Fruit fly (Drosophila melanogaster) whole organism, embryonic: ENCODE results near the gene smg.

Experiments
- Abd-B ChIP-seq: fragments of 200-800 bp; sonication (Bioruptor generic); optimal IDR thresholded peaks from 2 replicates; lab custom pipeline; 2018; ENCODE audit warnings: missing biosample characterization, mild to moderate bottlenecking, missing genetic modification characterization, moderate library complexity
- Adf1 ChIP-seq: fragments of 200-800 bp; sonication (Bioruptor generic); IDR thresholded peaks from 2 replicates; pipeline ENCODE4 v1.3.6; 2022; ENCODE audit warnings: missing biosample characterization, missing genetic modification characterization
- Atf6 ChIP-seq: fragments of 200-800 bp; sonication (Bioruptor generic); IDR thresholded peaks from 2 replicates; pipeline ENCODE4 v1.3.6; 2022; ENCODE audit warnings: missing biosample characterization, missing genetic modification characterization
- CG10209 ChIP-seq: fragments of 200-800 bp; sonication (Bioruptor generic); optimal IDR thresholded peaks from 3 replicates; lab custom pipeline; 2017; ENCODE audit warnings: missing biosample characterization, mild to moderate bottlenecking, missing genetic modification characterization, missing genetic modification reagents
- CG11695 ChIP-seq: fragments of 200-800 bp; sonication (Bioruptor generic); IDR thresholded peaks from 3 replicates; pipeline ENCODE4 v1.3.6; 2022; ENCODE audit warnings: missing biosample characterization, missing genetic modification characterization
- CG13123 ChIP-seq: fragments of 200-800 bp; sonication (Bioruptor generic); optimal IDR thresholded peaks from 2 replicates; lab custom pipeline; 2016; ENCODE audit warnings: missing biosample characterization, missing genetic modification characterization
- CG13894 ChIP-seq: fragments of 200-800 bp; sonication (Bioruptor generic); optimal IDR thresholded peaks from 3 replicates; lab custom pipeline; 2018; ENCODE audit warnings: missing biosample characterization, mild to moderate bottlenecking, missing genetic modification characterization, moderate library complexity
- CG14965 ChIP-seq: fragments of 200-800 bp; sonication (Bioruptor generic); optimal IDR thresholded peaks from 2 replicates; lab custom pipeline; 2016; ENCODE audit warnings: missing biosample characterization, missing genetic modification characterization, borderline replicate concordance
- CG15269 ChIP-seq: fragments of 200-800 bp; sonication (Bioruptor generic); optimal IDR thresholded peaks from 2 replicates; lab custom pipeline; 2018; ENCODE audit warnings: missing biosample characterization, mild to moderate bottlenecking, missing genetic modification characterization, moderate library complexity
- CG16863 ChIP-seq: fragments of 200-800 bp; sonication (Bioruptor generic); optimal IDR thresholded peaks from 3 replicates; lab custom pipeline; 2016; ENCODE audit warnings: missing biosample characterization, missing genetic modification characterization
- CG17328 ChIP-seq: fragments of 200-800 bp; sonication (Bioruptor generic); IDR thresholded peaks from 2 replicates; pipeline ENCODE4 v1.3.6; 2022; ENCODE audit warnings: missing biosample characterization, missing genetic modification characterization
- CG17568 ChIP-seq: fragments of 200-800 bp; sonication (Bioruptor generic); optimal IDR thresholded peaks from 2 replicates; lab custom pipeline; 2018; ENCODE audit warnings: missing biosample characterization, mild to moderate bottlenecking, missing genetic modification characterization, moderate library complexity
- CG17612 ChIP-seq: fragments of 200-800 bp; sonication (Bioruptor generic); IDR thresholded peaks from 2 replicates; pipeline ENCODE4 v1.3.6; 2022; ENCODE audit warnings: missing biosample characterization, missing genetic modification characterization
- CG2889 ChIP-seq: fragments of 200-800 bp; sonication (Bioruptor generic); IDR thresholded peaks from 3 replicates; pipeline ENCODE4 v1.3.6; 2022; ENCODE audit warnings: missing biosample characterization, missing genetic modification characterization
- CG30020 ChIP-seq: fragments of 200-800 bp; optimal IDR thresholded peaks from 2 replicates; lab custom pipeline; 2019; ENCODE audit warnings: missing biosample characterization, mild to moderate bottlenecking, missing genetic modification characterization, moderate library complexity
- CG30403 ChIP-seq: fragments of 200-800 bp; sonication (Bioruptor generic); optimal IDR thresholded peaks from 3 replicates; lab custom pipeline; 2016; ENCODE audit warnings: missing biosample characterization, missing genetic modification characterization
- CG4282 ChIP-seq: fragments of 200-800 bp; sonication (Bioruptor generic); optimal IDR thresholded peaks from 2 replicates; lab custom pipeline; 2016; ENCODE audit warnings: missing biosample characterization, missing genetic modification characterization
- CG4730 ChIP-seq: fragments of 200-800 bp; sonication (Bioruptor generic); IDR thresholded peaks from 2 replicates; pipeline ENCODE4 v1.3.6; 2022; ENCODE audit warnings: missing biosample characterization, missing genetic modification characterization
- CG5180 ChIP-seq: fragments of 200-800 bp; sonication (Bioruptor generic); optimal IDR thresholded peaks from 3 replicates; lab custom pipeline; 2017; ENCODE audit warnings: missing biosample characterization, missing genetic modification characterization, mild to moderate bottlenecking, moderate library complexity, missing genetic modification reagents
- CG6654 ChIP-seq: fragments of 200-800 bp; sonication (Bioruptor generic); optimal IDR thresholded peaks from 2 replicates; lab custom pipeline; 2017; ENCODE audit warnings: missing biosample characterization, mild to moderate bottlenecking, missing genetic modification characterization
- CG7963 ChIP-seq: fragments of 200-800 bp; sonication (Bioruptor generic); IDR thresholded peaks from 3 replicates; pipeline ENCODE4 v1.3.6; 2022; ENCODE audit warnings: missing biosample characterization, missing genetic modification characterization; ENCODE audit not compliant: partially characterized antibody
- CG8388 ChIP-seq: fragments of 200-800 bp; sonication (Bioruptor generic); optimal IDR thresholded peaks from 2 replicates; lab custom pipeline; 2019; ENCODE audit warnings: missing biosample characterization, mild to moderate bottlenecking, missing genetic modification characterization, moderate library complexity
- CG9932 ChIP-seq: fragments of 200-800 bp; sonication (Bioruptor generic); IDR thresholded peaks from 2 replicates; pipeline ENCODE4 v1.3.6; 2022; ENCODE audit warnings: missing biosample characterization, missing genetic modification characterization
- CTCF ChIP-seq: fragments of 200-800 bp; sonication (Bioruptor generic); optimal IDR thresholded peaks from 2 replicates; lab custom pipeline; 2017; ENCODE audit warnings: missing biosample characterization, mild to moderate bottlenecking, missing genetic modification characterization, moderate library complexity
- D19B ChIP-seq: fragments of 200-800 bp; sonication (Bioruptor generic); optimal IDR thresholded peaks from 2 replicates; lab custom pipeline; 2017; ENCODE audit warnings: missing biosample characterization, mild to moderate bottlenecking, missing genetic modification characterization
- Doc2 ChIP-seq: fragments of 200-800 bp; sonication (Bioruptor generic); IDR thresholded peaks from 2 replicates; pipeline ENCODE4 v1.3.6; 2022; ENCODE audit warnings: missing biosample characterization, missing genetic modification characterization
- Gug ChIP-seq: fragments of 200-800 bp; sonication (Bioruptor generic); IDR thresholded peaks from 4 replicates; pipeline ENCODE4 v1.3.6; 2022; ENCODE audit warnings: missing biosample characterization, missing genetic modification characterization
- H15 ChIP-seq: fragments of 200-800 bp; sonication (Bioruptor generic); IDR thresholded peaks from 3 replicates; pipeline ENCODE4 v1.3.6; 2022; ENCODE audit warnings: missing biosample characterization, missing genetic modification characterization
- Hr78 ChIP-seq, 2 experiments: fragments of 200-800 bp in 1 of 2; fragments of >200 bp in 1 of 2; sonication (Bioruptor generic) in 1 of 2; optimal IDR thresholded peaks; 2 replicates each; lab custom pipeline; 2017 to 2019; ENCODE audit warnings: missing biosample characterization in 2 of 2, missing genetic modification characterization in 2 of 2, mild to moderate bottlenecking in 1 of 2, moderate library complexity in 1 of 2
- Jarid2 ChIP-seq: fragments of 200-800 bp; sonication (Bioruptor generic); optimal IDR thresholded peaks from 3 replicates; lab custom pipeline; 2017; ENCODE audit warnings: mild to moderate bottlenecking, missing biosample characterization, missing genetic modification reagents, missing genetic modification characterization
- Myb ChIP-seq: fragments of 200-800 bp; sonication (Bioruptor generic); optimal IDR thresholded peaks from 2 replicates; lab custom pipeline; 2016; ENCODE audit warnings: missing biosample characterization, missing genetic modification characterization
- Pdp1 ChIP-seq, 2 experiments: fragments of 200-800 bp; sonication (Bioruptor generic); optimal IDR thresholded peaks; 3 replicates each; lab custom pipeline; 2016; ENCODE audit warnings: missing biosample characterization in 2 of 2, missing genetic modification characterization in 2 of 2, mild to moderate bottlenecking in 1 of 2, moderate library complexity in 1 of 2
- Rfx ChIP-seq: fragments of 200-800 bp; sonication (Bioruptor generic); IDR thresholded peaks from 2 replicates; pipeline ENCODE4 v1.3.6; 2022; ENCODE audit warnings: missing biosample characterization, missing genetic modification characterization
- Tbp ChIP-seq: fragments of >200 bp; optimal IDR thresholded peaks from 2 replicates; lab custom pipeline; 2018; ENCODE audit warnings: missing biosample characterization, missing genetic modification characterization
- ac ChIP-seq: fragments of 200-800 bp; sonication (Bioruptor generic); optimal IDR thresholded peaks from 3 replicates; lab custom pipeline; 2017; ENCODE audit warnings: missing biosample characterization, mild to moderate bottlenecking, missing genetic modification characterization
- en ChIP-seq: fragments of 200-800 bp; sonication (Bioruptor generic); optimal IDR thresholded peaks from 2 replicates; lab custom pipeline; 2016; ENCODE audit warnings: missing biosample characterization, missing genetic modification characterization
- eve ChIP-seq, 2 experiments: fragments of >200 bp; optimal IDR thresholded peaks; 2 replicates each; lab custom pipeline; 2017; ENCODE audit warnings: missing biosample characterization in 2 of 2, missing genetic modification characterization in 2 of 2
- gfzf ChIP-seq: fragments of 200-800 bp; sonication (Bioruptor generic); optimal IDR thresholded peaks from 2 replicates; lab custom pipeline; 2016; ENCODE audit warnings: missing biosample characterization, mild to moderate bottlenecking, missing genetic modification characterization, moderate library complexity
- gsb ChIP-seq: fragments of 200-800 bp; sonication (Bioruptor generic); IDR thresholded peaks from 2 replicates; pipeline ENCODE4 v1.3.6; 2022; ENCODE audit warnings: missing biosample characterization, missing genetic modification characterization
- hth ChIP-seq: fragments of >200 bp; optimal IDR thresholded peaks from 2 replicates; lab custom pipeline; 2017; ENCODE audit warnings: inconsistent platforms
- knrl ChIP-seq: fragments of 200-800 bp; sonication (Bioruptor generic); IDR thresholded peaks from 3 replicates; pipeline ENCODE4 v1.3.6; 2022; ENCODE audit warnings: missing biosample characterization, missing genetic modification characterization; ENCODE audit not compliant: partially characterized antibody
- lola ChIP-seq, 3 experiments: fragments of >200 bp in 2 of 3; fragments of 200-800 bp in 1 of 3; sonication (Bioruptor generic) in 1 of 3; optimal IDR thresholded peaks; 2 replicates each; lab custom pipeline; 2017 to 2019; ENCODE audit warnings: missing biosample characterization in 3 of 3, missing genetic modification characterization in 3 of 3, mild to moderate bottlenecking in 1 of 3, moderate library complexity in 1 of 3
- lov ChIP-seq, 2 experiments: fragments of 200-800 bp in 1 of 2; fragments of >200 bp in 1 of 2; sonication (Bioruptor generic) in 1 of 2; IDR thresholded peaks in 1 of 2; optimal IDR thresholded peaks in 1 of 2; 2 replicates in 1 of 2; 3 replicates in 1 of 2; pipeline versions ENCODE4 v1.3.6 to Lab custom; 2017 to 2022; ENCODE audit warnings: missing biosample characterization in 1 of 2, missing genetic modification characterization in 1 of 2
- mld ChIP-seq: fragments of 200-800 bp; sonication (Bioruptor generic); IDR thresholded peaks from 3 replicates; pipeline ENCODE4 v1.3.6; 2022; ENCODE audit warnings: missing biosample characterization, missing genetic modification characterization; ENCODE audit not compliant: partially characterized antibody
- nom ChIP-seq: fragments of 200-800 bp; sonication (Bioruptor generic); optimal IDR thresholded peaks from 2 replicates; lab custom pipeline; 2017; ENCODE audit warnings: missing biosample characterization, missing genetic modification characterization, mild to moderate bottlenecking, moderate library complexity, missing genetic modification reagents
- pnt ChIP-seq: fragments of 200-800 bp; sonication (Bioruptor generic); optimal IDR thresholded peaks from 3 replicates; lab custom pipeline; 2016; ENCODE audit warnings: missing biosample characterization, missing genetic modification characterization
- seq ChIP-seq: fragments of 200-800 bp; sonication (Bioruptor generic); IDR thresholded peaks from 2 replicates; pipeline ENCODE4 v1.3.6; 2022; ENCODE audit warnings: missing biosample characterization, missing genetic modification characterization
- wek ChIP-seq: fragments of 200-800 bp; sonication (Bioruptor generic); optimal IDR thresholded peaks from 3 replicates; lab custom pipeline; 2018; ENCODE audit warnings: missing biosample characterization, mild to moderate bottlenecking, missing genetic modification characterization, moderate library complexity
- zen2 ChIP-seq: fragments of 200-800 bp; sonication (Bioruptor generic); IDR thresholded peaks from 3 replicates; pipeline ENCODE4 v1.3.6; 2022; ENCODE audit warnings: missing biosample characterization, missing genetic modification characterization; ENCODE audit not compliant: partially characterized antibody

smg gene

DNA sequence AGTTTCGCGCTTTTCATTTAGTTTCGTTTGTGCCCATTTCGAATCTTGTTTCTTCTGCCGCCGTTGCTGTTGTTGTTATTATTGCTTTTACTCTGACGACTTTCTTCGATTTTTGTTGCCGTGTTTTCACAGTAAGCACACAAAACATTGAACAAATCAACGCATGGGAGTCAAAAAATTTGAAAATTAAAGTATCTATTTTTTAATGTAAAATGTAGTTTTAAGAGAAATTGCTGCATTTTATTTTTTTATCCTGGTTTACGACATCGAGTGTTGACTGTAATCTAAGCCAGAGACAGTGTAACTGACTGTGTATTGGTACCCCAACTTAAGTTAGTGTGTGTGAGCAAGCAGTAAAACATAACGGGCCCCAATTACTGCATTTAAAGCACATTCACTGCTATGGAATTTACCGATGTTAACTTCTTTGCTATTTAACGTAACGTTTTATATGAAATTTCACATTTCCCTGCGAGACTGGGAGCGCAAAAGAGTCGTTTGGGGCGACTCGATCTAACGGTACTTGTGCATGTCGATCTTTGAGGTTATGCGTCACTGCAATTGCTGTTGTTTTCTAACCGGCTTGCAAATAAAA is 1.5 kb downstream of the smg start (continued):
- TF ChIP-seq Gug (GFP tag; lab: Robert Waterston, UW) (peak; percentile 55; the same call in 2 of the 4 replicates), CG14965 (no peak), lov (optimal IDR thresholded peaks at IDR 0.05; lab: Kevin White, UChicago) (no peak), lov (GFP tag; IDR thresholded peaks at IDR 0.05; lab: Robert Waterston, UW) (peak; percentile 81), CG10209 (peak; percentile 34), CG17568 (GFP tag; lab: Kevin White, UChicago) (no peak), gfzf (GFP tag; lab: Kevin White, UChicago) (no peak), CG30403 (peak; percentile 68), CG30020 (tag; lab: Kevin White, UChicago) (no peak), seq (GFP tag; lab: Robert Waterston, UW) (peak; percentile 57), ac (GFP tag; lab: Kevin White, UChicago) (no peak), Atf6 (GFP tag; lab: Robert Waterston, UW) (no peak), CG7963 (GFP tag; lab: Robert Waterston, UW) (no peak), CG6654 (peak; percentile 24), zen2 (GFP tag; lab: Robert Waterston, UW) (no peak), Pdp1 (GFP tag; optimal IDR thresholded peaks at IDR 0.05; lab: Kevin White, UChicago) (peak; percentile 22 to 70), nom (GFP tag; lab: Kevin White, UChicago) (no peak), knrl (GFP tag; lab: Robert Waterston, UW) (no peak), CG16863 (GFP tag; lab: Kevin White, UChicago) (peak; percentile 45), gsb (GFP tag; lab: Robert Waterston, UW) (no peak), H15 (peak; percentile 68; the same call in 2 of the 3 replicates), lola (GFP tag; optimal IDR thresholded peaks at IDR 0.05; lab: Kevin White, UChicago) (peak in 1 of 3 experiments; percentile 37), Jarid2 (no peak), CG13123 (GFP tag; lab: Kevin White, UChicago) (no peak), eve (GFP tag; optimal IDR thresholded peaks at IDR 0.05; lab: Kevin White, UChicago) (no peak), pnt (GFP tag; lab: Kevin White, UChicago) (peak; percentile 24), Abd-B (peak; percentile 58), CG17612 (peak; percentile 75), CG9932 (peak; percentile 58), Myb (GFP tag; lab: Kevin White, UChicago) (peak; percentile 0), CG5180 (GFP tag; lab: Kevin White, UChicago) (no peak), CG4730 (no peak), hth (no peak), CG15269 (tag; lab: Kevin White, UChicago) (no peak), Doc2 (peak; percentile 45; the same call in 1 of the 2 replicates), en (GFP tag; lab: Kevin White, UChicago) (no peak), CG13894 (tag; lab: Kevin White, UChicago) (no peak), CG11695 (0 out of 3 replicates have a peak, but pooled peaks have one; percentile 35), Hr78 (GFP tag; optimal IDR thresholded peaks at IDR 0.05; lab: Kevin White, UChicago) (no peak), CG8388 (no peak), Rfx (GFP tag; lab: Robert Waterston, UW) (peak; percentile 58), CG4282 (no peak), CG17328 (GFP tag; lab: Robert Waterston, UW) (peak; percentile 82), CTCF (GFP tag; lab: Kevin White, UChicago) (no peak), Adf1 (GFP tag; lab: Robert Waterston, UW) (no peak), Tbp (GFP tag; lab: Kevin White, UChicago) (no peak), mld (GFP tag; lab: Robert Waterston, UW) (no peak), CG2889 (0 out of 3 replicates have a peak, but pooled peaks have one; percentile 37), D19B (GFP tag; lab: Kevin White, UChicago) (peak; percentile 19), wek (GFP tag; lab: Kevin White, UChicago) (no peak)
